Worm (Caenorhabditis elegans): ENCODE data around the gene ZK84.5.
"Not testable (repeated sequence)": the region's sequence is repeated elsewhere in the genome, so short reads cannot be mapped to it uniquely, and the experiment has no call there.

The ZK84.5 gene

DNA sequence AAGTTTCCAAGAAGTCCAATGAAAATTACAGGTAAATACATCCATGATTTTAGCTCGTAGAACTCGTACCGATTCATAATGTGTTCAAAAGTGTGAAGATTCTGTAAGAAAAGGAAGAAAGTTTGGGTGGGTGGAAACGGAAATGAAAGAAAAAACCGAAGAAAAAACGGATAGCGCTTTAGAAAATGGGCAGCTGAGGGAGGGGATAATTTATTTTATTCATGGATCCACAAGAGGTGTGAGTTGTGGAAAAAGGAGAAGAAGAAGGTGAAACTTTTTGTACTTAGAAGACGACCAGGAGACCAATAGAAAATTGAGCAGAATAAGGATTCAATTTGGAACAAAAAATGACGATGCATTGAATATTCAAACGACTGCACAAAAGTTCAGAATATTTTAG lies 14.8 kb upstream of the ZK84.5 start, which contains the start of gene frpr-16:
TSS of gene frpr-16 (minus strand) at position 101 of the 400 bp plus-strand sequence.
- TF ChIP-seq hmg-4 (GFP tag; optimal IDR thresholded peaks at IDR 0.05), result no peak
- no peak for TF ChIP-seq tbx-11 (GFP tag; IDR thresholded peaks at IDR 0.05)
- no peak for TF ChIP-seq tra-4 (tag; optimal IDR thresholded peaks at IDR 0.05)
- TF ChIP-seq aly-1 (tag; optimal IDR thresholded peaks at IDR 0.05), result no peak
- no peak for TF ChIP-seq sea-1 (GFP tag; conservative IDR thresholded peaks at IDR 0.05)
- TF ChIP-seq pes-1 (GFP tag; IDR thresholded peaks at IDR 0.05), result no peak
- no peak for TF ChIP-seq ceh-13 (GFP tag; optimal IDR thresholded peaks at IDR 0.05)
- no peak for TF ChIP-seq flt-1 (GFP tag; IDR thresholded peaks at IDR 0.05)

DNA sequence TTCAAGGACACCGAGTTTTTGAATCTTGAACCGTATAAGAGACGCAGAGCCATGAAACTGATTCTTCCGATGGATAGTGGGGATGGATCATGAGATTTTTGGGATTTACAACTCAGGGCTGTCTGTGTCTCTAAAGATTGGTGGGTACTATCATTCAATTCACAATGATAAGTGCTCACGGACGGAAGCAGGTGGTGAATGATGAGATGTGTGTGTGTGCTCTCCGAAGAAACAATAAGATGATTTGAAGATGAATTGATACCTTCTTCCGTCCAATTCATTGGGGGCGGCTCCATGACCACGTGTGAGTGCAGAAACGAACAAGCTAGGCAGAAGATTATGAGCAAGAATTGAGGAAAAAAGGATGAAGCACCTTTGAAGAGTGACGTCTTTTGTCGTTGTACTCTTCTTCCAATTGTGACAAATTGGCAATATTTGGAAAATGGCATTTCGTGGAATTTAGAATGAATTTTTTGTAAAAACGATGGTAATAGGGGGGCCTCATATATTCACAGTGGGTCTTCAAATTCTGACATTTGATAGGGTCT lies 12.4 kb upstream of the ZK84.5 start:
- TF ChIP-seq F13C5.2 (tag; optimal IDR thresholded peaks at IDR 0.05) (no peak), flt-1 (GFP tag; IDR thresholded peaks at IDR 0.05) (no peak), B0310.2 (tag; optimal IDR thresholded peaks at IDR 0.05) (no peak), tbx-37 (GFP tag; conservative IDR thresholded peaks at IDR 0.05) (no peak), hmg-4 (GFP tag; optimal IDR thresholded peaks at IDR 0.05) (no peak), ceh-36 (tag; optimal IDR thresholded peaks at IDR 0.05) (no peak), hmbx-1 (tag; optimal IDR thresholded peaks at IDR 0.05) (no peak), ama-1 (optimal IDR thresholded peaks at IDR 0.05) (no peak), ceh-13 (GFP tag; optimal IDR thresholded peaks at IDR 0.05) (no peak), scrt-1 (GFP tag; IDR thresholded peaks at IDR 0.05) (no peak), ets-7 (tag; optimal IDR thresholded peaks at IDR 0.05) (no peak), hnd-1 (tag; optimal IDR thresholded peaks at IDR 0.05) (no peak), sea-1 (GFP tag; conservative IDR thresholded peaks at IDR 0.05) (no peak), pes-1 (GFP tag; IDR thresholded peaks at IDR 0.05) (no peak), tbx-11 (GFP tag; IDR thresholded peaks at IDR 0.05) (no peak)

DNA sequence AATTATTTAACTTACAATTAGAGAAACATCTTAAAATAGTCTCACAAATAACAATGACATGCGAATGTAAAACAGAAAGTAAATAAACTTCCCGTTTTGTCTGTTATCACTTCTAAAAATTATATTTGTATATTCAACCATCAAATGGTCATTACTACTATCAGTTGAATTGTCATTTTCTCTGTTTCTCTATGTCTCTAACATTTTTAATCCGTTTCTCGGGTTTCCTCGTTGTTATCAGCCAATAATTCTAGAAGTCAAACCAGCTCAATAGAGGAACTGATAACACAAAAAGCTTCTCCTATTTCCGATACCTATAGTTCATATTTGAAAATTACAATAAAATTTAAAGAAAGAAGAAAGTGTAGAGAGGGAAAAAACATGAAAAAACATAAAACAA lies 10.3 kb upstream of the ZK84.5 start:
- TF ChIP-seq F13C5.2 (tag; optimal IDR thresholded peaks at IDR 0.05) (no peak), B0310.2 (tag; optimal IDR thresholded peaks at IDR 0.05) (no peak), pes-1 (GFP tag; IDR thresholded peaks at IDR 0.05) (no peak), ceh-36 (tag; optimal IDR thresholded peaks at IDR 0.05) (no peak), hnd-1 (tag; optimal IDR thresholded peaks at IDR 0.05) (no peak), ets-7 (tag; optimal IDR thresholded peaks at IDR 0.05) (no peak), tbx-37 (GFP tag; conservative IDR thresholded peaks at IDR 0.05) (no peak)

DNA sequence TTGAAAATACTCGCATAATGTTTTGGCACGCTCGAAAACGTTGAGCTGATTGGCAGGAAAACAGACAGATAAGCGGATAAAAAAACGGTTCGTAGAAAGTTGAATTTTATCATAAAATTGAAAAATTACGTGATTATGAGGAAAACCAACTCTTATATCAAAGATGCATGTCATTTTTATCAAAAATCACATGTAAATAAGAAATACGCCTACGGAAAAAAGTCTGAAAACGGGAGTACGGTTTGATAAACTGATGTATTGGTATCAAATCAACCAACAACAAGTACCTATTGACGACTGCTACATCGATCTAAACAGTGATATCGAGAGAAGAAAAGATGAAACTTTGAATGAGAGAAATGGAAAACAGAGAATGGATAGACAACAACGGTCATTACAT lies 9.3 kb upstream of the ZK84.5 start:
- TF ChIP-seq flt-1 (GFP tag; IDR thresholded peaks at IDR 0.05) (no peak), sea-1 (GFP tag; conservative IDR thresholded peaks at IDR 0.05) (no peak), ceh-13 (GFP tag; optimal IDR thresholded peaks at IDR 0.05) (no peak), pes-1 (GFP tag; IDR thresholded peaks at IDR 0.05) (no peak), tbx-37 (GFP tag; conservative IDR thresholded peaks at IDR 0.05) (no peak), ceh-36 (tag; optimal IDR thresholded peaks at IDR 0.05) (no peak), hnd-1 (tag; optimal IDR thresholded peaks at IDR 0.05) (no peak), hmbx-1 (tag; optimal IDR thresholded peaks at IDR 0.05) (no peak), ets-7 (tag; optimal IDR thresholded peaks at IDR 0.05) (no peak)

DNA sequence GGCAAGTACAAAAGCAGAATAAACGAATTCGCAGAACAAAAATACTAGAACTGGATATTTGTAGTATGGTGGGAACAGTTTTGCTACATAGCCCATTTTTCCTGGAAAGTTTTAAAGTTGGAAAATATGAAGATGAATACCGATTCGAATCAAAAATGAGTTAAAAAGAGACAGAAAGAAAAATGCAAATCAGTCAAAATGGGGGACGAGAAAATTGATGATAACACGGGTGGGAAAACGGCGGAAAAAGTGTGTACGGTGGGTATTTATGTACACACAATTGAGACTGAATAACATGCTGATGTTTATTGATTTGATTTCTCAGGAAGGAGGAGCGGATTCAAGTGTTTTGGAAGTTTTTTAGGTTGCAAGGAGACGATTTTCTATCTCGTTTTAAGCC lies 8.6 kb upstream of the ZK84.5 start, which contains the start of gene R12C12.9:
TSS of gene R12C12.9 (minus strand) at position 101 of the 400 bp plus-strand sequence.
- no peak for TF ChIP-seq ama-1 (optimal IDR thresholded peaks at IDR 0.05)
- no peak for TF ChIP-seq hmg-4 (GFP tag; optimal IDR thresholded peaks at IDR 0.05)
- TF ChIP-seq F13C5.2 (tag; optimal IDR thresholded peaks at IDR 0.05), result no peak
- no peak for TF ChIP-seq tra-4 (tag; optimal IDR thresholded peaks at IDR 0.05)
- no peak for TF ChIP-seq ceh-13 (GFP tag; optimal IDR thresholded peaks at IDR 0.05)
- TF ChIP-seq sea-1 (GFP tag; conservative IDR thresholded peaks at IDR 0.05), result no peak
- TF ChIP-seq aly-1 (tag; optimal IDR thresholded peaks at IDR 0.05), result no peak
- no peak for TF ChIP-seq pes-1 (GFP tag; IDR thresholded peaks at IDR 0.05)
- no peak for TF ChIP-seq flt-1 (GFP tag; IDR thresholded peaks at IDR 0.05)
- no peak for TF ChIP-seq hnd-1 (tag; optimal IDR thresholded peaks at IDR 0.05)
- TF ChIP-seq ets-7 (tag; optimal IDR thresholded peaks at IDR 0.05), result no peak
- TF ChIP-seq ceh-36 (tag; optimal IDR thresholded peaks at IDR 0.05), result no peak
- no peak for TF ChIP-seq B0310.2 (tag; optimal IDR thresholded peaks at IDR 0.05)
- no peak for TF ChIP-seq tbx-37 (GFP tag; conservative IDR thresholded peaks at IDR 0.05)
- no peak for TF ChIP-seq tbx-11 (GFP tag; IDR thresholded peaks at IDR 0.05)

DNA sequence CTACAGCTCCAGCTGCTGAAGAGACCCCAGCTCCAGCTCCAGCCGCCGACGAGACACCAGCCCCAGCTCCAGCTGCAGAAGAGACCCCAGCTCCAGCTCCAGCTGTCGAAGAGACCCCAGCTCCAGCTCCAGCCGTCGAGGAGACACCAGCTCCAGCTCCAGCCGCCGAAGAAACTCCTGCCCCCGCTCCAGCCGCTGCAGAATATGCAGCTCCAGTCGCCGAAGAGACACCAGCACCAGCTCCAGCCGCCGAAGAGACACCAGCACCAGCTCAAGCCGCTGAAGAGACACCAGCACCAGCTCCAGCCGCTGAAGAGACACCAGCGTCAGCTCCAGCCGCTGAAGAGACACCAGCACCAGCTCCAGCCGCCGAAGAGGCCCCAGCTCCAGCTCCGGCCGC lies 6.3 kb upstream of the ZK84.5 start:
- peak; percentile 37 for TF ChIP-seq aly-1 (tag; optimal IDR thresholded peaks at IDR 0.05)
- no peak for TF ChIP-seq tra-4 (tag; optimal IDR thresholded peaks at IDR 0.05)

DNA sequence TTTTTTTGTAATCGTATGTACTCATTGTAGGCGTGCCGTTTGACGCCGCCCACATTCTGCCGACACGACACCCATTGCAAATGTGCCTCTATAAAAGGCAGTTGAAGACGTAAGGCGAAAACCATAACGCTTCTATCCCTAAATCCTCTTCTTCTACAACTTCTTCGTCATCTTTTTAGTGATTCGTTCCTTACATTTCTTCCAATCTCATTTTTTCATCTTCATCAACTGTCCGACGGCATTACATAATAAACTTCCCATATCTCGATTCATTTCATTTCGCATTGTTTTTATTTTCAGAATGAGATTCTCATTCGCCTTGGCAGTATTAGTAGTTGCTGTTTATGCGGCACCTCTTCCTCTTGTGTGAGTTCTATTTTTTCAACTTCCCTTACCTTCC lies 4.0 kb upstream of the ZK84.5 start, which contains the start of gene ZK84.1:
TSS of gene ZK84.1 (plus strand) at position 301 of the 400 bp plus-strand sequence.
- no peak for TF ChIP-seq hmbx-1 (tag; optimal IDR thresholded peaks at IDR 0.05)
- TF ChIP-seq ets-7 (tag; optimal IDR thresholded peaks at IDR 0.05), result no peak
- TF ChIP-seq sea-1 (GFP tag; conservative IDR thresholded peaks at IDR 0.05), result no peak
- TF ChIP-seq tra-4 (tag; optimal IDR thresholded peaks at IDR 0.05), result no peak

DNA sequence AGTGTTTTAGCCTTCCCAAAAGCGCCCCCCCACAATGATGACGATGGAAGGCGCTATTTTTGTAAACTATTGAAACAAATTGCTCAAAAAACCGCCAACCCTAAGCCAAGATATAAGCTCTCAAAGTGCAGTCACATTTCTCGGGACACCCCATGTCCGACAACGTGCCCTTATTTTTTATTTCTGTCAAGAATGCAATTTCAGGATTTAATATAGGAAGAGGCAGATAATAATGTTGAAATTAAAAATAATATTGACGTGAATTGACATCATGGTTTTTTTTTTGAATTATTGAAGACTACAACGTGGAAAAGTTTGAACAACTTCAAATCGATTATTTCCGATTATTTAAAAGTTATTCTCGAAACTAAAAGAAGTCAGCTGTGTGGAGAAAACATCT lies 2.3 kb downstream of the ZK84.5 start, which contains the start of gene ZK84.2:
TSS of gene ZK84.2 (plus strand) at position 301 of the 400 bp plus-strand sequence.
- not testable (repeated sequence) for TF ChIP-seq aly-1 (tag; optimal IDR thresholded peaks at IDR 0.05); ceh-13 (GFP tag; optimal IDR thresholded peaks at IDR 0.05); flt-1 (GFP tag; IDR thresholded peaks at IDR 0.05)

DNA sequence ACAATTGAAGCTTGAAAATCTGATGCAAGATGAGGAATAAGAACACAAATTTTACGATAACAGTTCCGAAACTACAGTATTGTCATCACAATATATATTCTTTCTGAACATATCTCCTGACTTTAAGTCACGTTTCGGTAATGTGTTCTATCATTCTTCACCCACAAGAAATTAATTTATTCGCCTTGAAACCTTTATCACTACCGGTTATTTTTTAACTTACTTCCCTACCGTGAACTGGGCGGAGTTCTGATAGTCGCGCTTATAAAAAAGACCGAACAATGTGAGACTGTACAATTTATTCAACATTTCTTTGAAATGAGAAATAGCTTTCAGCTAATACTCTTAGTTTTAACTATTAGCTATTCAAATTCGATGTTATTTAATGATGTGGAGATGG lies 5.8 kb downstream of the ZK84.5 start, which contains the start of gene ins-20:
TSS of gene ins-20 (plus strand) at position 301 of the 400 bp plus-strand sequence.
- TF ChIP-seq hmg-4 (GFP tag; optimal IDR thresholded peaks at IDR 0.05) (no peak), F13C5.2 (tag; optimal IDR thresholded peaks at IDR 0.05) (no peak), B0310.2 (tag; optimal IDR thresholded peaks at IDR 0.05) (no peak), tbx-11 (GFP tag; IDR thresholded peaks at IDR 0.05) (no peak), ets-7 (tag; optimal IDR thresholded peaks at IDR 0.05) (no peak), flt-1 (GFP tag; IDR thresholded peaks at IDR 0.05) (no peak), hnd-1 (tag; optimal IDR thresholded peaks at IDR 0.05) (no peak), ceh-13 (GFP tag; optimal IDR thresholded peaks at IDR 0.05) (no peak), scrt-1 (GFP tag; IDR thresholded peaks at IDR 0.05) (no peak), tra-4 (tag; optimal IDR thresholded peaks at IDR 0.05) (no peak), tbx-37 (GFP tag; conservative IDR thresholded peaks at IDR 0.05) (no peak), sea-1 (GFP tag; conservative IDR thresholded peaks at IDR 0.05) (no peak), ama-1 (optimal IDR thresholded peaks at IDR 0.05) (no peak), pes-1 (GFP tag; IDR thresholded peaks at IDR 0.05) (no peak), ceh-36 (tag; optimal IDR thresholded peaks at IDR 0.05) (no peak), aly-1 (tag; optimal IDR thresholded peaks at IDR 0.05) (no peak), hmbx-1 (tag; optimal IDR thresholded peaks at IDR 0.05) (no peak)

Measured in whole organism, early embryonic.